Fruit fly (Drosophila melanogaster) whole organism, embryonic: ENCODE measurements around the gene ECSIT.
A peak's percentile ranks its signal among the peaks of the same experiment; 100 is the strongest.

ENCODE experiments used
- CG11093 ChIP-seq: fragments of 200-800 bp; sonication (Bioruptor generic); IDR thresholded peaks from 3 replicates; pipeline ENCODE4 v1.3.6; 2022; ENCODE audit warnings: missing biosample characterization, missing genetic modification characterization
- CG1602 ChIP-seq: fragments of 200-800 bp; sonication (Bioruptor generic); optimal IDR thresholded peaks from 3 replicates; lab custom pipeline; 2016; ENCODE audit warnings: missing biosample characterization, missing genetic modification characterization
- CG16813 ChIP-seq: fragments of 200-800 bp; sonication (Bioruptor generic); IDR thresholded peaks from 3 replicates; pipeline ENCODE4 v1.3.6; 2022; ENCODE audit warnings: missing biosample characterization, missing genetic modification characterization; ENCODE audit not compliant: partially characterized antibody
- CG17361 ChIP-seq: fragments of 200-800 bp; sonication (Bioruptor generic); IDR thresholded peaks from 3 replicates; pipeline ENCODE4 v1.3.6; 2022; ENCODE audit warnings: missing biosample characterization, missing genetic modification characterization
- CG1792 ChIP-seq: fragments of 200-800 bp; sonication (Bioruptor generic); optimal IDR thresholded peaks from 2 replicates; lab custom pipeline; 2016; ENCODE audit warnings: missing biosample characterization, missing genetic modification characterization
- CG18262 ChIP-seq: fragments of 200-800 bp; optimal IDR thresholded peaks from 3 replicates; lab custom pipeline; 2019; ENCODE audit warnings: missing biosample characterization, mild to moderate bottlenecking, missing genetic modification characterization, moderate library complexity
- CG2199 ChIP-seq: fragments of 200-800 bp; sonication (Bioruptor generic); IDR thresholded peaks from 3 replicates; pipeline ENCODE4 v1.3.6; 2022; ENCODE audit warnings: missing biosample characterization, missing genetic modification characterization
- CG30431 ChIP-seq: fragments of 200-800 bp; sonication (Bioruptor generic); optimal IDR thresholded peaks from 2 replicates; lab custom pipeline; 2017; ENCODE audit warnings: missing biosample characterization, missing genetic modification characterization
- CG34376 ChIP-seq: fragments of 200-800 bp; sonication (Bioruptor generic); optimal IDR thresholded peaks from 2 replicates; lab custom pipeline; 2018; ENCODE audit warnings: missing biosample characterization, mild to moderate bottlenecking, missing genetic modification characterization
- CG4328 ChIP-seq: fragments of 200-800 bp; sonication (Bioruptor generic); optimal IDR thresholded peaks from 3 replicates; lab custom pipeline; 2017; ENCODE audit warnings: missing biosample characterization, missing genetic modification reagents, missing genetic modification characterization
- CG5180 ChIP-seq: fragments of 200-800 bp; sonication (Bioruptor generic); optimal IDR thresholded peaks from 3 replicates; lab custom pipeline; 2017; ENCODE audit warnings: missing biosample characterization, missing genetic modification characterization, mild to moderate bottlenecking, moderate library complexity, missing genetic modification reagents
- CG5953 ChIP-seq: fragments of 200-800 bp; sonication (Bioruptor generic); IDR thresholded peaks from 2 replicates; pipeline ENCODE4 v1.3.6; 2022; ENCODE audit warnings: missing biosample characterization, missing genetic modification characterization
- CG8281 ChIP-seq: fragments of 200-800 bp; sonication (Bioruptor generic); optimal IDR thresholded peaks from 2 replicates; lab custom pipeline; 2018; ENCODE audit warnings: missing biosample characterization, mild to moderate bottlenecking, missing genetic modification characterization, moderate library complexity
- Med ChIP-seq: fragments of 200-800 bp; sonication (Bioruptor generic); peaks from one replicate; lab custom pipeline; 2016; ENCODE audit warnings: missing biosample characterization, missing genetic modification characterization, mild to moderate bottlenecking, inconsistent platforms, moderate library complexity
- Mrtf ChIP-seq: fragments of 200-800 bp; sonication (Bioruptor generic); IDR thresholded peaks from 3 replicates; pipeline ENCODE4 v1.3.6; 2022; ENCODE audit warnings: missing biosample characterization, missing genetic modification characterization
- NC2β ChIP-seq: fragments of 200-800 bp; sonication (Bioruptor generic); optimal IDR thresholded peaks from 2 replicates; lab custom pipeline; 2016; ENCODE audit warnings: missing biosample characterization, missing genetic modification characterization
- Pdp1 ChIP-seq, 2 experiments: fragments of 200-800 bp; sonication (Bioruptor generic); optimal IDR thresholded peaks; 3 replicates each; lab custom pipeline; 2016; ENCODE audit warnings: missing biosample characterization in 2 of 2, missing genetic modification characterization in 2 of 2, mild to moderate bottlenecking in 1 of 2, moderate library complexity in 1 of 2
- Sox100B ChIP-seq: fragments of 200-800 bp; sonication (Bioruptor generic); optimal IDR thresholded peaks from 3 replicates; lab custom pipeline; 2018; ENCODE audit warnings: missing biosample characterization, mild to moderate bottlenecking, missing genetic modification characterization
- Ssrp ChIP-seq: fragments of 200-800 bp; sonication (Bioruptor generic); optimal IDR thresholded peaks from 2 replicates; lab custom pipeline; 2018; ENCODE audit warnings: missing biosample characterization, mild to moderate bottlenecking, missing genetic modification characterization, moderate library complexity
- YL-1 ChIP-seq: fragments of 200-800 bp; sonication (Bioruptor generic); optimal IDR thresholded peaks from 3 replicates; lab custom pipeline; 2017; ENCODE audit warnings: missing biosample characterization, mild to moderate bottlenecking, missing genetic modification characterization
- al ChIP-seq: fragments of 200-800 bp; sonication (Bioruptor generic); IDR thresholded peaks from 2 replicates; pipeline ENCODE4 v1.3.6; 2022; ENCODE audit warnings: missing biosample characterization, missing genetic modification characterization
- az2 ChIP-seq: fragments of 200-800 bp; sonication (Bioruptor generic); optimal IDR thresholded peaks from 3 replicates; lab custom pipeline; 2016; ENCODE audit warnings: missing biosample characterization, missing genetic modification characterization
- chinmo ChIP-seq: fragments of 200-800 bp; sonication (Bioruptor generic); IDR thresholded peaks from 4 replicates; pipeline ENCODE4 v1.3.6; 2022; ENCODE audit warnings: missing biosample characterization, missing genetic modification characterization; ENCODE audit not compliant: partially characterized antibody
- corto ChIP-seq: fragments of 200-800 bp; sonication (Bioruptor generic); optimal IDR thresholded peaks from 2 replicates; lab custom pipeline; 2016; ENCODE audit warnings: missing biosample characterization, mild to moderate bottlenecking, missing genetic modification characterization, moderate library complexity
- crol ChIP-seq: fragments of 200-800 bp; sonication (Bioruptor generic); IDR thresholded peaks from 2 replicates; pipeline ENCODE4 v1.3.6; 2022; ENCODE audit warnings: missing biosample characterization, missing genetic modification characterization
- cwo ChIP-seq: fragments of 200-800 bp; sonication (Bioruptor generic); optimal IDR thresholded peaks from 3 replicates; lab custom pipeline; 2017; ENCODE audit warnings: missing biosample characterization, missing genetic modification characterization, mild to moderate bottlenecking, moderate library complexity, missing genetic modification reagents
- dysf ChIP-seq: fragments of 200-800 bp; sonication (Bioruptor generic); IDR thresholded peaks from 3 replicates; pipeline ENCODE4 v1.3.6; 2022; ENCODE audit warnings: missing biosample characterization, missing genetic modification characterization
- exex ChIP-seq: fragments of 200-800 bp; sonication (Bioruptor generic); optimal IDR thresholded peaks from 4 replicates; lab custom pipeline; 2018; ENCODE audit warnings: missing biosample characterization, mild to moderate bottlenecking, missing genetic modification characterization, moderate library complexity
- fd64A ChIP-seq: fragments of 200-800 bp; sonication (Bioruptor generic); optimal IDR thresholded peaks from 3 replicates; lab custom pipeline; 2018; ENCODE audit warnings: missing biosample characterization, mild to moderate bottlenecking, missing genetic modification characterization
- ftz-f1 ChIP-seq: fragments of 200-800 bp; sonication (Bioruptor generic); optimal IDR thresholded peaks from 2 replicates; lab custom pipeline; 2016; ENCODE audit warnings: missing biosample characterization, missing genetic modification characterization
- fu2 ChIP-seq: fragments of 200-800 bp; sonication (Bioruptor generic); optimal IDR thresholded peaks from 2 replicates; lab custom pipeline; 2016; ENCODE audit warnings: missing biosample characterization, missing genetic modification characterization
- grn ChIP-seq: fragments of 200-800 bp; sonication (Bioruptor generic); optimal IDR thresholded peaks from 3 replicates; lab custom pipeline; 2017; ENCODE audit warnings: missing biosample characterization, missing genetic modification characterization
- mirr ChIP-seq: fragments of 200-800 bp; sonication (Bioruptor generic); optimal IDR thresholded peaks from 3 replicates; lab custom pipeline; 2018; ENCODE audit warnings: missing biosample characterization, mild to moderate bottlenecking, missing genetic modification characterization
- sna ChIP-seq: fragments of 200-800 bp; sonication (Bioruptor generic); IDR thresholded peaks from 2 replicates; pipeline ENCODE4 v1.3.6; 2022; ENCODE audit warnings: missing biosample characterization, missing genetic modification characterization; ENCODE audit not compliant: partially characterized antibody
- sug ChIP-seq: fragments of 200-800 bp; optimal IDR thresholded peaks from 2 replicates; lab custom pipeline; 2019; ENCODE audit warnings: missing biosample characterization, mild to moderate bottlenecking, missing genetic modification characterization, moderate library complexity
- tin ChIP-seq: fragments of 200-800 bp; sonication (Bioruptor generic); optimal IDR thresholded peaks from 3 replicates; lab custom pipeline; 2016; ENCODE audit warnings: missing biosample characterization, missing genetic modification characterization
- trh ChIP-seq: fragments of 200-800 bp; sonication (Bioruptor generic); optimal IDR thresholded peaks from 2 replicates; lab custom pipeline; 2016; ENCODE audit warnings: missing biosample characterization, missing genetic modification characterization
- usp ChIP-seq: fragments of >200 bp; optimal IDR thresholded peaks from 2 replicates; lab custom pipeline; 2017; ENCODE audit warnings: missing biosample characterization, missing genetic modification characterization

ECSIT gene

DNA sequence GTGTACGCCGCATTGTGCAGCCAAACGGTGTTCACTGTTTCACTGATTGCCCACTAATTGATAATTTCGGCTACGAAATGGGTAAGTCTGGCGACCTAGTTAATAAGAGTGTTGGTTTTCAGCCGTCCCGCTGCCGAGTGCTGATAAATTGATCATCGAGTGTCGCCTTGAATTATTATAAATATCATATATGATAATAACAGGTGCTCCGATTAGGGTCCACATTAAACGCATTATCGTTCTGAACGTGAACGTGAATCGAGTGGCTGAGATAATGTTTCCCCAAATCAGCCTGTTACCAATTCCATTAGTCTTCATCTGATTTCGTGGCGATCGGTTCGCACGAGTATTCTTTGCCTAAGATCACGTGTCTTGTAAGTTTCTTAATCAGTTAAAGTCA lies 15.1 kb upstream of the ECSIT start:
- TF ChIP-seq CG34376 (peak; percentile 73), CG5953 (GFP tag; lab: Robert Waterston, UW) (no peak), Mrtf (GFP tag; lab: Robert Waterston, UW) (no peak), Pdp1 (GFP tag; optimal IDR thresholded peaks at IDR 0.05; lab: Kevin White, UChicago) (peak in 1 of 2 experiments; percentile 22), CG18262 (tag; lab: Kevin White, UChicago) (no peak), CG4328 (no peak), Med (GFP tag; lab: Kevin White, UChicago) (peak; percentile 21), sug (peak; percentile 74), fu2 (GFP tag; lab: Kevin White, UChicago) (no peak), CG5180 (GFP tag; lab: Kevin White, UChicago) (no peak), CG30431 (GFP tag; lab: Kevin White, UChicago) (no peak), corto (GFP tag; lab: Kevin White, UChicago) (no peak), az2 (no peak), ftz-f1 (no peak), NC2β (GFP tag; lab: Kevin White, UChicago) (no peak), chinmo (GFP tag; lab: Robert Waterston, UW) (0 out of 4 replicates have a peak, but pooled peaks have one; percentile 17), Ssrp (no peak), grn (peak; percentile 82), exex (tag; lab: Kevin White, UChicago) (peak; percentile 96), CG17361 (GFP tag; lab: Robert Waterston, UW) (no peak), tin (GFP tag; lab: Kevin White, UChicago) (no peak), mirr (GFP tag; lab: Kevin White, UChicago) (peak; percentile 75), sna (no peak), CG16813 (no peak), crol (GFP tag; lab: Robert Waterston, UW) (no peak), CG8281 (no peak), dysf (GFP tag; lab: Robert Waterston, UW) (no peak), CG1792 (GFP tag; lab: Kevin White, UChicago) (no peak), cwo (GFP tag; lab: Kevin White, UChicago) (peak; percentile 88)

DNA sequence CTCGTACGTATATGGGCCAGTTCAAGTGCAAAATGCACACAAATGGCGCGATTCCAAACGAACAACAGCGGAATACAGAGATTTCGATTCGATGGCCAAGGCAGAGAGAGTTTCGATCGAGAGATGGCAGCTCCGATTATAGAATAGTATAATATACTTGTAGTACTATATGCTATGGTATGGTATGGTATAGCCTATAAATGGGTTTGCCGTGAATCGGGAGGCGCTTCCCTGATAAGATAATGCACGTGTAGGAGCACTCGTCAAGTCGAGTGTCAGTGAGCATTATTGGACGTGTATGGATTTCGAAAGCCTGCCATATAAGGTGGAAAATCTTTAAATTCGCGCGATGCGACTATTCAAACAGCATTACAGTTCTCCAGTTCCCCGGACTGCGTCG lies 12.9 kb upstream of the ECSIT start:
- TF ChIP-seq CG2199 (peak; percentile 64; the same call in 1 of the 3 replicates), grn (peak; percentile 12), trh (GFP tag; lab: Kevin White, UChicago) (no peak), CG1602 (GFP tag; lab: Kevin White, UChicago) (no peak)

DNA sequence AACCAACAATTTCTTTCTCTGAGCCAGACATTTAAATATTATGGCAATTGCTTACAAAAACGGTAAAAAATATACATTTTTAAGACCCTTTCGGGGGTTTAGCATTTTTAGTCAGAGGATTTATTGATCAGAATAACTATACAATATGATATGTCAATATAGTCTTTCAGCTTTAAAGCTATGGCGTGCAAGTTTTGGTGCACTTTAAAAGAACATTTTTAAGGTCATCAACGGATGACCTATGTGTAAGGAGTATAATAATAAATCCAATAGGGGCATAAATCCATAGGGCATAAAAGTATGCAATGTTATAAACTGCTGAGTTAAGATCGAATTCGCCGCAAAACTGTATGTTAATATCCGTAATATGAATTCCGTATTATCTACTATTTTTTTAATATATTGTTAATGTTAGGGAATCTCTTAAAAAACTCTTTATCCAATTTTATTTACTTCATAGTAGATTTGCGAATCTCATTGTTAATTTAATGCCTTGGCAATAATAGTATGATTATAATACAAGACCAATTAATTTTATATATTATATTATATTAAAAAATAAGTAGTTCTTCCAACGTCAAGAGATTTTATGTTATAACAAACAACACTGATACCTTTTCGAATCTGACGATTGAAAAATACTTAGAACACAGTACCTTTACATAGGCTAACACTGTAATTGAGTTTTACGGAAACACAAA lies 9.7 kb upstream of the ECSIT start, which contains the start of gene CG14676:
Gene CG14676 (plus strand): TSS at position 651 of the 701 bp plus-strand sequence.
- TF ChIP-seq al (GFP tag; lab: Robert Waterston, UW) (no peak), fd64A (no peak), CG11093 (GFP tag; lab: Robert Waterston, UW) (no peak), Sox100B (GFP tag; lab: Kevin White, UChicago) (no peak), YL-1 (GFP tag; lab: Kevin White, UChicago) (no peak), usp (GFP tag; lab: Kevin White, UChicago) (no peak)
- TF ChIP-seq, all 482 proteins: peak for 0
